Fruit fly (Drosophila melanogaster) whole organism, pupa: ENCODE measurements around the gene RpL5.

Source experiments
- CG10348 ChIP-seq: fragments of 200-800 bp; sonication (Bioruptor generic); IDR thresholded peaks from 2 replicates; pipeline ENCODE4 v1.3.6; 2022; ENCODE audit warnings: missing biosample characterization, missing genetic modification characterization
- CG12605 ChIP-seq: fragments of 200-800 bp; sonication (Bioruptor generic); IDR thresholded peaks from 2 replicates; pipeline ENCODE4 v1.3.6; 2022; ENCODE audit warnings: missing biosample characterization, missing genetic modification characterization
- CG13204 ChIP-seq: fragments of 200-800 bp; sonication (Bioruptor generic); optimal IDR thresholded peaks from 2 replicates; lab custom pipeline; 2018; ENCODE audit warnings: missing biosample characterization, mild to moderate bottlenecking, missing genetic modification characterization, moderate library complexity
- CG14655 ChIP-seq: fragments of 200-800 bp; sonication (Bioruptor generic); optimal IDR thresholded peaks from 3 replicates; lab custom pipeline; 2017; ENCODE audit warnings: mild to moderate bottlenecking, missing biosample characterization, missing genetic modification reagents, missing genetic modification characterization
- CG15710 ChIP-seq: fragments of 200-800 bp; sonication (Bioruptor generic); optimal IDR thresholded peaks from 2 replicates; lab custom pipeline; 2018; ENCODE audit warnings: missing biosample characterization, mild to moderate bottlenecking, missing genetic modification characterization, moderate library complexity
- CG17806 ChIP-seq: fragments of 200-800 bp; sonication (Bioruptor generic); optimal IDR thresholded peaks from 2 replicates; lab custom pipeline; 2018; ENCODE audit warnings: missing biosample characterization, mild to moderate bottlenecking, missing genetic modification characterization, moderate library complexity
- CG32121 ChIP-seq: fragments of 200-800 bp; sonication (Bioruptor generic); IDR thresholded peaks from 2 replicates; pipeline ENCODE4 v1.3.6; 2022; ENCODE audit warnings: missing biosample characterization, missing genetic modification characterization
- CG34367 ChIP-seq: fragments of 200-800 bp; sonication (Bioruptor generic); optimal IDR thresholded peaks from 2 replicates; lab custom pipeline; 2018; ENCODE audit warnings: missing biosample characterization, mild to moderate bottlenecking, missing genetic modification characterization
- CG4496 ChIP-seq: fragments of 200-800 bp; sonication (Bioruptor generic); IDR thresholded peaks from 3 replicates; pipeline ENCODE4 v1.3.6; 2022; ENCODE audit warnings: missing biosample characterization, missing genetic modification characterization
- CG8159 ChIP-seq: fragments of 200-800 bp; sonication (Bioruptor generic); optimal IDR thresholded peaks from 3 replicates; lab custom pipeline; 2018; ENCODE audit warnings: missing biosample characterization, mild to moderate bottlenecking, missing genetic modification characterization, moderate library complexity
- CG8301 ChIP-seq: fragments of 200-800 bp; sonication (Bioruptor generic); optimal IDR thresholded peaks from 2 replicates; lab custom pipeline; 2018; ENCODE audit warnings: missing biosample characterization, mild to moderate bottlenecking, missing genetic modification characterization
- CG9948 ChIP-seq: fragments of 200-800 bp; sonication (Bioruptor generic); optimal IDR thresholded peaks from 2 replicates; lab custom pipeline; 2018; ENCODE audit warnings: missing biosample characterization, mild to moderate bottlenecking, missing genetic modification characterization, moderate library complexity
- D1 ChIP-seq: fragments of 200-800 bp; sonication (Bioruptor generic); optimal IDR thresholded peaks from 2 replicates; lab custom pipeline; 2018; ENCODE audit warnings: missing biosample characterization, mild to moderate bottlenecking, missing genetic modification characterization, moderate library complexity
- EcR ChIP-seq: fragments of 200-800 bp; sonication (Bioruptor generic); optimal IDR thresholded peaks from 3 replicates; lab custom pipeline; 2019; ENCODE audit warnings: missing biosample characterization, missing genetic modification characterization, mild to moderate bottlenecking, moderate library complexity, missing genetic modification reagents
- Ets98B ChIP-seq: fragments of 200-800 bp; sonication (Bioruptor generic); IDR thresholded peaks from 2 replicates; pipeline ENCODE4 v1.3.6; 2022; ENCODE audit warnings: missing biosample characterization, missing genetic modification characterization
- Pif1A ChIP-seq: fragments of 200-800 bp; sonication (Bioruptor generic); optimal IDR thresholded peaks from 3 replicates; lab custom pipeline; 2016; ENCODE audit warnings: missing biosample characterization, missing genetic modification characterization
- Pif1B ChIP-seq: fragments of 200-800 bp; sonication (Bioruptor generic); optimal IDR thresholded peaks from 3 replicates; lab custom pipeline; 2016; ENCODE audit warnings: missing biosample characterization, missing genetic modification characterization
- Snoo ChIP-seq: fragments of 200-800 bp; sonication (Bioruptor generic); optimal IDR thresholded peaks from 3 replicates; lab custom pipeline; 2017; ENCODE audit warnings: missing biosample characterization, mild to moderate bottlenecking, missing genetic modification characterization, inconsistent platforms
- fd96Ca ChIP-seq: fragments of 200-800 bp; sonication (Bioruptor generic); IDR thresholded peaks from 3 replicates; pipeline ENCODE4 v1.3.6; 2022; ENCODE audit warnings: missing biosample characterization, missing genetic modification characterization
- gl ChIP-seq: fragments of 200-800 bp; sonication (Bioruptor generic); optimal IDR thresholded peaks from 2 replicates; lab custom pipeline; 2018; ENCODE audit warnings: missing biosample characterization, mild to moderate bottlenecking, missing genetic modification characterization
- rn ChIP-seq: fragments of 200-800 bp; sonication (Bioruptor generic); IDR thresholded peaks from 2 replicates; pipeline ENCODE4 v1.3.6; 2022; ENCODE audit warnings: missing biosample characterization, missing genetic modification characterization

Gene RpL5

dm6 chr2L:22536488-22537041 is at the start of gene RpL5:
Gene RpL5, minus strand, starts transcription at chr2L:22536884.
- no peak; the same call in 2 of the 3 replicates for TF ChIP-seq fd96Ca (GFP tag; lab: Robert Waterston, UW)
- no peak for TF ChIP-seq CG8301 (tag; lab: Kevin White, UChicago)
- TF ChIP-seq CG17806 (tag; lab: Kevin White, UChicago): no peak
- no peak for TF ChIP-seq CG13204
- peak; percentile 27 for TF ChIP-seq CG8159 (tag; lab: Kevin White, UChicago)
- no peak for TF ChIP-seq EcR (GFP tag; lab: Kevin White, UChicago)
- peak; percentile 2 for TF ChIP-seq CG15710 (tag; lab: Kevin White, UChicago)
- no peak for TF ChIP-seq rn (GFP tag; lab: Robert Waterston, UW)
- peak; percentile 7 for TF ChIP-seq CG14655 (GFP tag; lab: Kevin White, UChicago)
- peak; percentile 25 for TF ChIP-seq Snoo (tag; lab: Kevin White, UChicago)
- TF ChIP-seq Pif1A (GFP tag; lab: Kevin White, UChicago): peak; percentile 5
- no peak for TF ChIP-seq CG9948 (tag; lab: Kevin White, UChicago)
- no peak for TF ChIP-seq Ets98B (GFP tag; lab: Robert Waterston, UW)
- peak; percentile 32; the same call in 1 of the 2 replicates for TF ChIP-seq CG12605
- TF ChIP-seq D1 (tag; lab: Kevin White, UChicago): no peak
- no peak for TF ChIP-seq CG4496 (GFP tag; lab: Robert Waterston, UW)
- peak; percentile 21 for TF ChIP-seq CG34367 (tag; lab: Kevin White, UChicago)

- TF ChIP-seq CG34367 (tag; lab: Kevin White, UChicago) (no peak), CG8159 (tag; lab: Kevin White, UChicago) (peak; percentile 19)
- TF ChIP-seq, all 21 proteins: peak for 1
Measured at dm6 chr2L:22578920-22579548, 42.4 kb upstream of the RpL5 start, which contains the start of gene Slmap. Gene Slmap, plus strand, starts transcription at chr2L:22579072.

- TF ChIP-seq rn (GFP tag; lab: Robert Waterston, UW) (no peak), CG15710 (tag; lab: Kevin White, UChicago) (no peak), CG14655 (GFP tag; lab: Kevin White, UChicago) (no peak), CG9948 (tag; lab: Kevin White, UChicago) (no peak), D1 (tag; lab: Kevin White, UChicago) (no peak), CG10348 (GFP tag; lab: Robert Waterston, UW) (no peak), gl (tag; lab: Kevin White, UChicago) (no peak), fd96Ca (GFP tag; lab: Robert Waterston, UW) (no peak), CG13204 (no peak), CG8159 (tag; lab: Kevin White, UChicago) (no peak), EcR (GFP tag; lab: Kevin White, UChicago) (no peak), CG12605 (no peak), Pif1B (no peak), Pif1A (GFP tag; lab: Kevin White, UChicago) (no peak), CG17806 (tag; lab: Kevin White, UChicago) (no peak), CG8301 (tag; lab: Kevin White, UChicago) (no peak), Ets98B (GFP tag; lab: Robert Waterston, UW) (no peak)
Measured at dm6 chr2L:22577875-22578274, 41.2 kb upstream of the RpL5 start.

- TF ChIP-seq rn (GFP tag; lab: Robert Waterston, UW) (no peak), CG15710 (tag; lab: Kevin White, UChicago) (no peak)
Measured at dm6 chr2L:22575346-22575745, 38.7 kb upstream of the RpL5 start.

dm6 chr2L:22574314-22574713 is 37.6 kb upstream of the RpL5 start:
- TF ChIP-seq CG10348 (GFP tag; lab: Robert Waterston, UW) (no peak), Pif1A (GFP tag; lab: Kevin White, UChicago) (no peak)
- TF ChIP-seq, all 21 proteins: peak for 0

- TF ChIP-seq gl (tag; lab: Kevin White, UChicago) (no peak), Ets98B (GFP tag; lab: Robert Waterston, UW) (no peak), rn (GFP tag; lab: Robert Waterston, UW) (no peak), CG4496 (GFP tag; lab: Robert Waterston, UW) (no peak), fd96Ca (GFP tag; lab: Robert Waterston, UW) (no peak), EcR (GFP tag; lab: Kevin White, UChicago) (no peak), CG32121 (GFP tag; lab: Robert Waterston, UW) (no peak), CG17806 (tag; lab: Kevin White, UChicago) (no peak), CG9948 (tag; lab: Kevin White, UChicago) (no peak), CG8159 (tag; lab: Kevin White, UChicago) (no peak)
Measured at dm6 chr2L:22570066-22570465, 33.4 kb upstream of the RpL5 start.
